Fruit fly (Drosophila melanogaster) whole organism, embryonic: ENCODE data around the gene CG7914.

Experiments
- Asciz ChIP-seq: fragments of 200-800 bp; sonication (Bioruptor generic); optimal IDR thresholded peaks from 2 replicates; lab custom pipeline; 2017; ENCODE audit warnings: missing biosample characterization, mild to moderate bottlenecking, missing genetic modification characterization, missing genetic modification reagents
- Bgb ChIP-seq: fragments of 200-800 bp; sonication (Bioruptor generic); IDR thresholded peaks from 2 replicates; pipeline ENCODE4 v1.3.6; 2022; ENCODE audit warnings: missing biosample characterization, missing genetic modification characterization; ENCODE audit not compliant: partially characterized antibody
- CG10209 ChIP-seq: fragments of 200-800 bp; sonication (Bioruptor generic); optimal IDR thresholded peaks from 3 replicates; lab custom pipeline; 2017; ENCODE audit warnings: missing biosample characterization, mild to moderate bottlenecking, missing genetic modification characterization, missing genetic modification reagents
- CG11695 ChIP-seq: fragments of 200-800 bp; sonication (Bioruptor generic); IDR thresholded peaks from 3 replicates; pipeline ENCODE4 v1.3.6; 2022; ENCODE audit warnings: missing biosample characterization, missing genetic modification characterization
- CG12391 ChIP-seq: fragments of 200-800 bp; sonication (Bioruptor generic); optimal IDR thresholded peaks from 3 replicates; lab custom pipeline; 2018; ENCODE audit warnings: missing biosample characterization, mild to moderate bottlenecking, missing genetic modification characterization, moderate library complexity
- CG12659 ChIP-seq: fragments of 200-800 bp; sonication (Bioruptor generic); optimal IDR thresholded peaks from 3 replicates; lab custom pipeline; 2017; ENCODE audit warnings: mild to moderate bottlenecking, missing biosample characterization, missing genetic modification reagents, missing genetic modification characterization
- CG14014 ChIP-seq: fragments of 200-800 bp; sonication (Bioruptor generic); IDR thresholded peaks from 2 replicates; pipeline ENCODE4 v1.3.6; 2022; ENCODE audit warnings: missing biosample characterization, missing genetic modification characterization
- CG14441 ChIP-seq: fragments of 200-800 bp; sonication (Bioruptor generic); IDR thresholded peaks from 2 replicates; pipeline ENCODE4 v1.3.6; 2022; ENCODE audit warnings: missing biosample characterization, missing genetic modification characterization
- CG15269 ChIP-seq: fragments of 200-800 bp; sonication (Bioruptor generic); optimal IDR thresholded peaks from 2 replicates; lab custom pipeline; 2018; ENCODE audit warnings: missing biosample characterization, mild to moderate bottlenecking, missing genetic modification characterization, moderate library complexity
- CG18764 ChIP-seq: fragments of 200-800 bp; sonication (Bioruptor generic); optimal IDR thresholded peaks from 3 replicates; lab custom pipeline; 2016; ENCODE audit warnings: missing biosample characterization, missing genetic modification characterization
- CG2678 ChIP-seq: fragments of 200-800 bp; sonication (Bioruptor generic); optimal IDR thresholded peaks from 3 replicates; lab custom pipeline; 2019; ENCODE audit warnings: missing biosample characterization, mild to moderate bottlenecking, missing genetic modification characterization, moderate library complexity
- CG6813 ChIP-seq: fragments of 200-800 bp; sonication (Bioruptor generic); optimal IDR thresholded peaks from 2 replicates; lab custom pipeline; 2017; ENCODE audit warnings: missing biosample characterization, missing genetic modification characterization, mild to moderate bottlenecking, moderate library complexity, missing genetic modification reagents
- CG7786 ChIP-seq: fragments of 200-800 bp; sonication (Bioruptor generic); optimal IDR thresholded peaks from 2 replicates; lab custom pipeline; 2016; ENCODE audit warnings: missing biosample characterization, missing genetic modification characterization
- CG9215 ChIP-seq: fragments of 200-800 bp; sonication (Bioruptor generic); IDR thresholded peaks from 2 replicates; pipeline ENCODE4 v1.3.6; 2022; ENCODE audit warnings: missing biosample characterization, missing genetic modification characterization
- Lhr ChIP-seq: fragments of 200-800 bp; sonication (Bioruptor generic); optimal IDR thresholded peaks from 3 replicates; lab custom pipeline; 2017; ENCODE audit warnings: mild to moderate bottlenecking, missing biosample characterization, missing genetic modification reagents, missing genetic modification characterization
- MBD-R2 ChIP-seq: fragments of 200-800 bp; sonication (Bioruptor generic); IDR thresholded peaks from 2 replicates; pipeline ENCODE4 v1.3.6; 2022; ENCODE audit warnings: missing biosample characterization, missing genetic modification characterization
- MTF-1 ChIP-seq: fragments of 200-800 bp; sonication (Bioruptor generic); optimal IDR thresholded peaks from 2 replicates; lab custom pipeline; 2018; ENCODE audit warnings: missing biosample characterization, mild to moderate bottlenecking, missing genetic modification characterization, borderline replicate concordance
- Max ChIP-seq: fragments of 200-800 bp; sonication (Bioruptor generic); optimal IDR thresholded peaks from 2 replicates; lab custom pipeline; 2016; ENCODE audit warnings: missing biosample characterization, mild to moderate bottlenecking, missing genetic modification characterization
- Mes4 ChIP-seq: fragments of 200-800 bp; sonication (Bioruptor generic); optimal IDR thresholded peaks from 2 replicates; lab custom pipeline; 2016; ENCODE audit warnings: missing biosample characterization, missing genetic modification characterization
- Myb ChIP-seq: fragments of 200-800 bp; sonication (Bioruptor generic); optimal IDR thresholded peaks from 2 replicates; lab custom pipeline; 2016; ENCODE audit warnings: missing biosample characterization, missing genetic modification characterization
- NC2β ChIP-seq: fragments of 200-800 bp; sonication (Bioruptor generic); optimal IDR thresholded peaks from 2 replicates; lab custom pipeline; 2016; ENCODE audit warnings: missing biosample characterization, missing genetic modification characterization
- Neu2 ChIP-seq: fragments of 200-800 bp; sonication (Bioruptor generic); optimal IDR thresholded peaks from 3 replicates; lab custom pipeline; 2016; ENCODE audit warnings: missing biosample characterization, missing genetic modification characterization, borderline replicate concordance
- Opbp ChIP-seq: fragments of 200-800 bp; sonication (Bioruptor generic); IDR thresholded peaks from 3 replicates; pipeline ENCODE4 v1.3.6; 2022; ENCODE audit warnings: missing biosample characterization, missing genetic modification characterization; ENCODE audit not compliant: partially characterized antibody
- Pdp1 ChIP-seq, 2 experiments: fragments of 200-800 bp; sonication (Bioruptor generic); optimal IDR thresholded peaks; 3 replicates each; lab custom pipeline; 2016; ENCODE audit warnings: missing biosample characterization in 2 of 2, missing genetic modification characterization in 2 of 2, mild to moderate bottlenecking in 1 of 2, moderate library complexity in 1 of 2
- Sox100B ChIP-seq: fragments of 200-800 bp; sonication (Bioruptor generic); optimal IDR thresholded peaks from 3 replicates; lab custom pipeline; 2018; ENCODE audit warnings: missing biosample characterization, mild to moderate bottlenecking, missing genetic modification characterization
- abd-A ChIP-seq: fragments of 200-800 bp; sonication (Bioruptor generic); optimal IDR thresholded peaks from 3 replicates; lab custom pipeline; 2019; ENCODE audit warnings: missing biosample characterization, mild to moderate bottlenecking, missing genetic modification characterization, moderate library complexity
- al ChIP-seq: fragments of 200-800 bp; sonication (Bioruptor generic); IDR thresholded peaks from 2 replicates; pipeline ENCODE4 v1.3.6; 2022; ENCODE audit warnings: missing biosample characterization, missing genetic modification characterization
- chinmo ChIP-seq: fragments of 200-800 bp; sonication (Bioruptor generic); IDR thresholded peaks from 4 replicates; pipeline ENCODE4 v1.3.6; 2022; ENCODE audit warnings: missing biosample characterization, missing genetic modification characterization; ENCODE audit not compliant: partially characterized antibody
- corto ChIP-seq: fragments of 200-800 bp; sonication (Bioruptor generic); optimal IDR thresholded peaks from 2 replicates; lab custom pipeline; 2016; ENCODE audit warnings: missing biosample characterization, mild to moderate bottlenecking, missing genetic modification characterization, moderate library complexity
- crc ChIP-seq: fragments of 200-800 bp; sonication (Bioruptor generic); optimal IDR thresholded peaks from 2 replicates; lab custom pipeline; 2016; ENCODE audit warnings: missing biosample characterization, missing genetic modification characterization
- dm ChIP-seq: fragments of 200-800 bp; sonication (Bioruptor generic); optimal IDR thresholded peaks from 3 replicates; lab custom pipeline; 2016; ENCODE audit warnings: missing biosample characterization, missing genetic modification characterization
- dysf ChIP-seq: fragments of 200-800 bp; sonication (Bioruptor generic); IDR thresholded peaks from 3 replicates; pipeline ENCODE4 v1.3.6; 2022; ENCODE audit warnings: missing biosample characterization, missing genetic modification characterization
- ems ChIP-seq: fragments of 200-800 bp; sonication (Bioruptor generic); optimal IDR thresholded peaks from 3 replicates; lab custom pipeline; 2016; ENCODE audit warnings: missing biosample characterization, missing genetic modification characterization
- en ChIP-seq: fragments of 200-800 bp; sonication (Bioruptor generic); optimal IDR thresholded peaks from 2 replicates; lab custom pipeline; 2016; ENCODE audit warnings: missing biosample characterization, missing genetic modification characterization
- fd96Cb ChIP-seq: fragments of 200-800 bp; sonication (Bioruptor generic); optimal IDR thresholded peaks from 2 replicates; lab custom pipeline; 2018; ENCODE audit warnings: missing biosample characterization, mild to moderate bottlenecking, missing genetic modification characterization, moderate library complexity
- hb ChIP-seq: fragments of 200-800 bp; sonication (Bioruptor generic); IDR thresholded peaks from 3 replicates; pipeline ENCODE4 v1.3.6; 2022; ENCODE audit warnings: missing biosample characterization, missing genetic modification characterization; ENCODE audit not compliant: partially characterized antibody
- mirr ChIP-seq: fragments of 200-800 bp; sonication (Bioruptor generic); optimal IDR thresholded peaks from 3 replicates; lab custom pipeline; 2018; ENCODE audit warnings: missing biosample characterization, mild to moderate bottlenecking, missing genetic modification characterization
- pfk ChIP-seq: fragments of 200-800 bp; sonication (Bioruptor generic); optimal IDR thresholded peaks from 2 replicates; lab custom pipeline; 2018; ENCODE audit warnings: missing biosample characterization, mild to moderate bottlenecking, missing genetic modification characterization, moderate library complexity
- phol ChIP-seq: fragments of 200-800 bp; sonication (Bioruptor generic); optimal IDR thresholded peaks from 3 replicates; lab custom pipeline; 2018; ENCODE audit warnings: missing biosample characterization, mild to moderate bottlenecking, missing genetic modification characterization, moderate library complexity
- prd ChIP-seq, 3 experiments: fragments of >200 bp in 2 of 3; fragments of 200-800 bp in 1 of 3; sonication (Bioruptor generic) in 1 of 3; optimal IDR thresholded peaks in 2 of 3; IDR thresholded peaks in 1 of 3; 2 replicates in 2 of 3; 3 replicates in 1 of 3; pipeline versions ENCODE4 v1.3.6 to Lab custom; 2017 to 2022; ENCODE audit warnings: missing biosample characterization in 1 of 3, missing genetic modification characterization in 1 of 3
- rib ChIP-seq: fragments of 200-800 bp; sonication (Bioruptor generic); IDR thresholded peaks from 2 replicates; pipeline ENCODE4 v1.3.6; 2022; ENCODE audit warnings: missing biosample characterization, missing genetic modification characterization
- sob ChIP-seq: fragments of 200-800 bp; sonication (Bioruptor generic); IDR thresholded peaks from 2 replicates; pipeline ENCODE4 v1.3.6; 2022; ENCODE audit warnings: missing biosample characterization, missing genetic modification characterization
- tna ChIP-seq: fragments of 200-800 bp; sonication (Bioruptor generic); IDR thresholded peaks from 2 replicates; pipeline ENCODE4 v1.3.6; 2022; ENCODE audit warnings: missing biosample characterization, missing genetic modification characterization; ENCODE audit not compliant: partially characterized antibody
- ttk ChIP-seq: fragments of 200-800 bp; sonication (Bioruptor generic); IDR thresholded peaks from 2 replicates; pipeline ENCODE4 v2.1.2; 2022; ENCODE audit warnings: missing biosample characterization, missing genetic modification characterization
- unpg ChIP-seq: fragments of 200-800 bp; sonication (Bioruptor generic); optimal IDR thresholded peaks from 3 replicates; lab custom pipeline; 2018; ENCODE audit warnings: missing biosample characterization, mild to moderate bottlenecking, missing genetic modification characterization, moderate library complexity
- wek ChIP-seq: fragments of 200-800 bp; sonication (Bioruptor generic); optimal IDR thresholded peaks from 3 replicates; lab custom pipeline; 2018; ENCODE audit warnings: missing biosample characterization, mild to moderate bottlenecking, missing genetic modification characterization, moderate library complexity
- yki ChIP-seq: fragments of >200 bp; optimal IDR thresholded peaks from 3 replicates; lab custom pipeline; 2018

The CG7914 gene

DNA sequence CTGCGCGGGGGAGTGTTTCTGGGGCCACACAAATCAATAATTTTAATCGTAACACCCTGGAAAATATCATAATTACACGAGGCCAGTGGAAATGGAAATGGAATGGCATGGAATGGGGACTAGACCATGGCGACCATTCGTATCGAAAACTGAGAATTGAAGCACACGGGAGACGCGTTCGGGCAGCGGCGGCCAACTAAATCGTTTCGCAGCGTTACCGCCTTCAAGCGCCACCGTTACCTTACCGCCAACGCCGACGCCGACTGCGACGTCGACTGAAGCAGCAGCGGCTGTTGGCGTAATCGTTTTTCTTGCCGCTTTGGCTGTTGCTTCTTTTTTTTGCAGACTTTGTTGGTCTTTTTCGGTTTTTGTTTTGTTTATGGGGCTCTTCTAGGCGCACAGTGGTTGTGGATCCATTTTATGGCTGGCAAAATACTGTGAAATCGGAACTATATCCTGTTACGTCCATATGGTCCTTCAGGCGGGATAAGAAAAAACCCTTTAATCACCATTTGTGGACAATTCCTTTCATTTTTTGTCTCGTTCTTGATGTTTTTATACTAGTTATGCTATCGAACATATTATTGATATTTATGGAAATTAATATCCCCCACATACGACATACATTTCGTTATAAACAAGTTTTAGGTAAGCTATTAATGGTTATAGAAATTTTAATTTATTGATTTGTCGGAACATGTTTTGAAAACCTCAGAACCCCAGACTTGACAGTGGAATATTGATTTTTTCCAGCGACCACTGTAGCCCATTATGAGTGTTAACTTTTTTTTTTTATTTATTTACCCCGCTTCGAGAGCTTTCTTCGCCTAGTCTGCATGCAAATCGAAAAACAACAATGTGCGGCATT lies 27.9 kb downstream of the CG7914 start (continued):
- peak; percentile 78; the same call in 2 of the 4 replicates for TF ChIP-seq chinmo
- 0 out of 2 replicates have a peak, but pooled peaks have one; percentile 5 for TF ChIP-seq al (GFP tag; lab: Robert Waterston, UW)
- TF ChIP-seq Pdp1 (GFP tag; optimal IDR thresholded peaks at IDR 0.05; lab: Kevin White, UChicago) = peak in 1 of 2 experiments; percentile 84
- TF ChIP-seq mirr (GFP tag; lab: Kevin White, UChicago) = peak; percentile 14
- peak; percentile 0 for TF ChIP-seq Asciz (GFP tag; lab: Kevin White, UChicago)
- no peak for TF ChIP-seq corto
- TF ChIP-seq hb (GFP tag; lab: Robert Waterston, UW) = no peak
- no peak for TF ChIP-seq Neu2 (GFP tag; lab: Kevin White, UChicago)
- no peak for TF ChIP-seq Opbp (GFP tag; lab: Robert Waterston, UW)
- peak; percentile 18 for TF ChIP-seq CG12391 (tag; lab: Kevin White, UChicago)
- TF ChIP-seq tna (GFP tag; lab: Robert Waterston, UW) = no peak
- TF ChIP-seq sob (GFP tag; lab: Robert Waterston, UW) = no peak
- no peak for TF ChIP-seq CG10209 (GFP tag; lab: Kevin White, UChicago)
- no peak for TF ChIP-seq dm (GFP tag; lab: Kevin White, UChicago)
- no peak for TF ChIP-seq ems (GFP tag; lab: Kevin White, UChicago)
- TF ChIP-seq CG11695 (GFP tag; lab: Robert Waterston, UW) = peak; percentile 10; the same call in 1 of the 3 replicates
- peak; percentile 1 for TF ChIP-seq phol (tag; lab: Kevin White, UChicago)
- no peak for TF ChIP-seq CG9215 (GFP tag; lab: Robert Waterston, UW)
- TF ChIP-seq Bgb (GFP tag; lab: Robert Waterston, UW) = peak; percentile 13; the same call in 1 of the 2 replicates
- no peak for TF ChIP-seq MBD-R2
- TF ChIP-seq CG14014 (GFP tag; lab: Robert Waterston, UW) = no peak
- TF ChIP-seq CG2678 (tag; lab: Kevin White, UChicago) = peak; percentile 36
- peak; percentile 17; the same call in 1 of the 2 replicates for TF ChIP-seq rib (GFP tag; lab: Robert Waterston, UW)
- no peak for TF ChIP-seq prd (optimal IDR thresholded peaks at IDR 0.05; lab: Kevin White, UChicago)
- TF ChIP-seq prd (GFP tag; IDR thresholded peaks at IDR 0.05; lab: Robert Waterston, UW) = peak; percentile 46; the same call in 2 of the 3 replicates
- no peak for TF ChIP-seq NC2β (GFP tag; lab: Kevin White, UChicago)
- peak; percentile 8 for TF ChIP-seq abd-A (tag; lab: Kevin White, UChicago)
- TF ChIP-seq wek (GFP tag; lab: Kevin White, UChicago) = no peak
- peak; percentile 10 for TF ChIP-seq fd96Cb
- peak; percentile 55 for TF ChIP-seq pfk
- TF ChIP-seq CG7786 (GFP tag; lab: Kevin White, UChicago) = no peak
- peak; percentile 32 for TF ChIP-seq Sox100B
- TF ChIP-seq, all 482 proteins: peak for 68

DNA sequence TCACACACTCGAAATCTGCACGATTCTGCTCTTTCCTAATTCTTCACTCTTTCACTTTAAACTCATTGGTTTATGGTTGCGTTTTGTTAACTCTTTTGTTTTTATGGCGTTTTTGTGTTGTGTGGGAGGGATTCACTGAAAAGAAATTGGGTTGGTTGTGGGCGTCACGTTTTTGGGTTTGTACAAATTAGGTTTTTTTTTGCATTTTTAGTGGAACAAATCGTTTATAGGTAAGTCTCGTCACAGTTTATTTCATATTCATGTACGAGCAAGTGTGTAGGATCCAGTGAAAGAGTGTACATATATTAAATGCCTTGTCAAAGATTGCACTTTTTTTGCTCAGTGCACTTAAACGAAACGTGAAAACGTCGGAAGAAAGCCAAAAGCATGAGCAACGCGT lies 28.5 kb downstream of the CG7914 start:
- TF ChIP-seq Mes4 (GFP tag; lab: Kevin White, UChicago) (no peak), CG6813 (GFP tag; lab: Kevin White, UChicago) (no peak), ttk (GFP tag; lab: Robert Waterston, UW) (0 out of 2 replicates have a peak, but pooled peaks have one; percentile 30), yki (lab: Kevin White, UChicago) (no peak), dysf (peak; percentile 34; the same call in 2 of the 3 replicates), crc (GFP tag; lab: Kevin White, UChicago) (peak; percentile 15), Myb (GFP tag; lab: Kevin White, UChicago) (peak; percentile 14), CG12659 (GFP tag; lab: Kevin White, UChicago) (peak; percentile 25), Max (GFP tag; lab: Kevin White, UChicago) (no peak), CG18764 (GFP tag; lab: Kevin White, UChicago) (peak; percentile 1), CG15269 (tag; lab: Kevin White, UChicago) (peak; percentile 45), CG14441 (no peak), en (GFP tag; lab: Kevin White, UChicago) (no peak), chinmo (no peak), MTF-1 (GFP tag; lab: Kevin White, UChicago) (no peak), unpg (peak; percentile 23), Lhr (GFP tag; lab: Kevin White, UChicago) (no peak)
